Fruit fly (Drosophila melanogaster) whole organism, embryonic: ENCODE results near the gene CG14868.
A peak's percentile ranks its signal among the peaks of the same experiment; 100 is the strongest.

ENCODE experiments used
- Asciz ChIP-seq: fragments of 200-800 bp; sonication (Bioruptor generic); optimal IDR thresholded peaks from 2 replicates; lab custom pipeline; 2017; ENCODE audit warnings: missing biosample characterization, mild to moderate bottlenecking, missing genetic modification characterization, missing genetic modification reagents
- Atf3 ChIP-seq: fragments of 200-800 bp; sonication (Bioruptor generic); optimal IDR thresholded peaks from 3 replicates; lab custom pipeline; 2016; ENCODE audit warnings: missing biosample characterization, missing genetic modification characterization
- Blimp-1 ChIP-seq: fragments of 200-800 bp; sonication (Bioruptor generic); optimal IDR thresholded peaks from 3 replicates; lab custom pipeline; 2018; ENCODE audit warnings: missing biosample characterization, missing genetic modification characterization, mild to moderate bottlenecking, moderate library complexity, missing genetic modification reagents
- CG11695 ChIP-seq: fragments of 200-800 bp; sonication (Bioruptor generic); IDR thresholded peaks from 3 replicates; pipeline ENCODE4 v1.3.6; 2022; ENCODE audit warnings: missing biosample characterization, missing genetic modification characterization
- CG13296 ChIP-seq: fragments of 200-800 bp; sonication (Bioruptor generic); optimal IDR thresholded peaks from 3 replicates; lab custom pipeline; 2018; ENCODE audit warnings: missing biosample characterization, mild to moderate bottlenecking, missing genetic modification characterization
- CG13424 ChIP-seq: fragments of 200-800 bp; sonication (Bioruptor generic); optimal IDR thresholded peaks from 2 replicates; lab custom pipeline; 2019; ENCODE audit warnings: missing biosample characterization, mild to moderate bottlenecking, missing genetic modification characterization, moderate library complexity
- CG13624 ChIP-seq: fragments of 200-800 bp; sonication (Bioruptor generic); optimal IDR thresholded peaks from 2 replicates; lab custom pipeline; 2016; ENCODE audit warnings: missing biosample characterization, missing genetic modification characterization
- CG14860 ChIP-seq: fragments of 200-800 bp; sonication (Bioruptor generic); IDR thresholded peaks from 3 replicates; pipeline ENCODE4 v1.3.6; 2022; ENCODE audit warnings: missing biosample characterization, missing genetic modification characterization; ENCODE audit not compliant: partially characterized antibody
- CG15073 ChIP-seq: fragments of 200-800 bp; sonication (Bioruptor generic); optimal IDR thresholded peaks from 2 replicates; lab custom pipeline; 2016; ENCODE audit warnings: missing biosample characterization, missing genetic modification characterization
- CG15696 ChIP-seq: fragments of 200-800 bp; sonication (Bioruptor generic); optimal IDR thresholded peaks from 2 replicates; lab custom pipeline; 2019; ENCODE audit warnings: missing biosample characterization, mild to moderate bottlenecking, missing genetic modification characterization, moderate library complexity
- CG18262 ChIP-seq: fragments of 200-800 bp; optimal IDR thresholded peaks from 3 replicates; lab custom pipeline; 2019; ENCODE audit warnings: missing biosample characterization, mild to moderate bottlenecking, missing genetic modification characterization, moderate library complexity
- CG2116 ChIP-seq: fragments of 200-800 bp; sonication (Bioruptor generic); optimal IDR thresholded peaks from 3 replicates; lab custom pipeline; 2018; ENCODE audit warnings: missing biosample characterization, mild to moderate bottlenecking, missing genetic modification characterization
- CG31365 ChIP-seq: fragments of 200-800 bp; sonication (Bioruptor generic); optimal IDR thresholded peaks from 2 replicates; lab custom pipeline; 2018; ENCODE audit warnings: missing biosample characterization, mild to moderate bottlenecking, missing genetic modification characterization
- CG3163 ChIP-seq: fragments of 200-800 bp; sonication (Bioruptor generic); optimal IDR thresholded peaks from 3 replicates; lab custom pipeline; 2016; ENCODE audit warnings: missing biosample characterization, missing genetic modification characterization
- CG33213 ChIP-seq: fragments of 200-800 bp; sonication (Bioruptor generic); optimal IDR thresholded peaks from 3 replicates; lab custom pipeline; 2016; ENCODE audit warnings: missing biosample characterization, missing genetic modification characterization
- CG6175 ChIP-seq: fragments of 200-800 bp; sonication (Bioruptor generic); IDR thresholded peaks from 3 replicates; pipeline ENCODE4 v1.3.6; 2022; ENCODE audit warnings: missing biosample characterization, missing genetic modification characterization
- CG6654 ChIP-seq: fragments of 200-800 bp; sonication (Bioruptor generic); optimal IDR thresholded peaks from 2 replicates; lab custom pipeline; 2017; ENCODE audit warnings: missing biosample characterization, mild to moderate bottlenecking, missing genetic modification characterization
- CG7987 ChIP-seq: fragments of 200-800 bp; sonication (Bioruptor generic); optimal IDR thresholded peaks from 2 replicates; lab custom pipeline; 2018; ENCODE audit warnings: missing biosample characterization, mild to moderate bottlenecking, missing genetic modification characterization, moderate library complexity
- CG9797 ChIP-seq: fragments of 200-800 bp; sonication (Bioruptor generic); optimal IDR thresholded peaks from 3 replicates; lab custom pipeline; 2018; ENCODE audit warnings: missing biosample characterization, mild to moderate bottlenecking, missing genetic modification characterization
- CrebB ChIP-seq: fragments of 200-800 bp; sonication (Bioruptor generic); optimal IDR thresholded peaks from 3 replicates; lab custom pipeline; 2018; ENCODE audit warnings: missing biosample characterization, mild to moderate bottlenecking, missing genetic modification characterization
- Dbx ChIP-seq: fragments of 200-800 bp; sonication (Bioruptor generic); IDR thresholded peaks from 3 replicates; pipeline ENCODE4 v1.3.6; 2022; ENCODE audit warnings: missing biosample characterization, missing genetic modification characterization
- Dip3 ChIP-seq: fragments of 200-800 bp; sonication (Bioruptor generic); optimal IDR thresholded peaks from 3 replicates; lab custom pipeline; 2016; ENCODE audit warnings: missing biosample characterization, missing genetic modification characterization
- ERR ChIP-seq: fragments of 200-800 bp; sonication (Bioruptor generic); optimal IDR thresholded peaks from 2 replicates; lab custom pipeline; 2016; ENCODE audit warnings: missing biosample characterization, missing genetic modification characterization
- Ets97D ChIP-seq: fragments of 200-800 bp; sonication (Bioruptor generic); optimal IDR thresholded peaks from 3 replicates; lab custom pipeline; 2016; ENCODE audit warnings: missing biosample characterization, missing genetic modification characterization
- Hr51 ChIP-seq, 2 experiments: fragments of 200-800 bp; sonication (Bioruptor generic); optimal IDR thresholded peaks; 2 replicates in 1 of 2; 3 replicates in 1 of 2; lab custom pipeline; 2016 to 2018; ENCODE audit warnings: missing biosample characterization in 2 of 2, missing genetic modification characterization in 2 of 2, mild to moderate bottlenecking in 1 of 2, moderate library complexity in 1 of 2
- Nf-YB ChIP-seq: fragments of 200-800 bp; sonication (Bioruptor generic); optimal IDR thresholded peaks from 3 replicates; lab custom pipeline; 2019; ENCODE audit warnings: missing biosample characterization, mild to moderate bottlenecking, missing genetic modification characterization, moderate library complexity
- Optix ChIP-seq: fragments of 200-800 bp; sonication (Bioruptor generic); IDR thresholded peaks from 3 replicates; pipeline ENCODE4 v1.3.6; 2022; ENCODE audit warnings: missing biosample characterization, missing genetic modification characterization
- Poxn ChIP-seq: fragments of 200-800 bp; sonication (Bioruptor generic); IDR thresholded peaks from 2 replicates; pipeline ENCODE4 v1.3.6; 2022; ENCODE audit warnings: missing biosample characterization, missing genetic modification characterization
- Side ChIP-seq: fragments of 200-800 bp; sonication (Bioruptor generic); optimal IDR thresholded peaks from 2 replicates; lab custom pipeline; 2016; ENCODE audit warnings: missing biosample characterization, missing genetic modification characterization
- Sin3A ChIP-seq: fragments of >200 bp; optimal IDR thresholded peaks from 2 replicates; lab custom pipeline; 2018
- Taf1 ChIP-seq: fragments of 200-800 bp; sonication (Bioruptor generic); IDR thresholded peaks from 2 replicates; pipeline ENCODE4 v1.3.6; 2022; ENCODE audit warnings: missing biosample characterization, missing genetic modification characterization
- Tbp ChIP-seq: fragments of >200 bp; optimal IDR thresholded peaks from 2 replicates; lab custom pipeline; 2018; ENCODE audit warnings: missing biosample characterization, missing genetic modification characterization
- Usf ChIP-seq: fragments of 200-800 bp; sonication (Bioruptor generic); optimal IDR thresholded peaks from 2 replicates; lab custom pipeline; 2017; ENCODE audit warnings: missing genotype, missing biosample characterization, missing genetic modification characterization
- ara ChIP-seq: fragments of 200-800 bp; sonication (Bioruptor generic); IDR thresholded peaks from 2 replicates; pipeline ENCODE4 v1.3.6; 2022; ENCODE audit warnings: missing biosample characterization, missing genetic modification characterization
- bbx ChIP-seq: fragments of 200-800 bp; sonication (Bioruptor generic); IDR thresholded peaks from 2 replicates; pipeline ENCODE4 v1.3.6; 2022; ENCODE audit warnings: missing biosample characterization, missing genetic modification characterization; ENCODE audit not compliant: partially characterized antibody
- cas ChIP-seq: fragments of 200-800 bp; sonication (Bioruptor generic); IDR thresholded peaks from 2 replicates; pipeline ENCODE4 v1.3.6; 2022; ENCODE audit warnings: missing biosample characterization, missing genetic modification characterization
- chn ChIP-seq: fragments of 200-800 bp; sonication (Bioruptor generic); optimal IDR thresholded peaks from 2 replicates; lab custom pipeline; 2016; ENCODE audit warnings: missing biosample characterization, missing genetic modification characterization
- ems ChIP-seq: fragments of 200-800 bp; sonication (Bioruptor generic); optimal IDR thresholded peaks from 3 replicates; lab custom pipeline; 2016; ENCODE audit warnings: missing biosample characterization, missing genetic modification characterization
- esg ChIP-seq: fragments of 200-800 bp; sonication (Bioruptor generic); conservative IDR thresholded peaks from 2 replicates; pipeline ENCODE4 v1.3.6; 2022; ENCODE audit warnings: missing biosample characterization, missing genetic modification characterization
- gem ChIP-seq: fragments of 200-800 bp; sonication (Bioruptor generic); optimal IDR thresholded peaks from 2 replicates; lab custom pipeline; 2019; ENCODE audit warnings: missing biosample characterization, mild to moderate bottlenecking, missing genetic modification characterization, moderate library complexity
- ham ChIP-seq: fragments of 200-800 bp; sonication (Bioruptor generic); IDR thresholded peaks from 2 replicates; pipeline ENCODE4 v1.3.6; 2022; ENCODE audit warnings: missing biosample characterization, missing genetic modification characterization
- her ChIP-seq: fragments of 200-800 bp; sonication (Bioruptor generic); optimal IDR thresholded peaks from 2 replicates; lab custom pipeline; 2016; ENCODE audit warnings: missing biosample characterization, missing genetic modification characterization
- mirr ChIP-seq: fragments of 200-800 bp; sonication (Bioruptor generic); optimal IDR thresholded peaks from 3 replicates; lab custom pipeline; 2018; ENCODE audit warnings: missing biosample characterization, mild to moderate bottlenecking, missing genetic modification characterization
- nerfin-1 ChIP-seq: fragments of 200-800 bp; sonication (Bioruptor generic); optimal IDR thresholded peaks from 3 replicates; lab custom pipeline; 2019; ENCODE audit warnings: missing biosample characterization, mild to moderate bottlenecking, missing genetic modification characterization, moderate library complexity
- odd ChIP-seq: fragments of 200-800 bp; sonication (Bioruptor generic); optimal IDR thresholded peaks from 2 replicates; lab custom pipeline; 2017; ENCODE audit warnings: missing biosample characterization, mild to moderate bottlenecking, missing genetic modification characterization
- pita ChIP-seq: fragments of 200-800 bp; sonication (Bioruptor generic); optimal IDR thresholded peaks from 2 replicates; lab custom pipeline; 2017; ENCODE audit warnings: missing biosample characterization, mild to moderate bottlenecking, missing genetic modification characterization
- seq ChIP-seq: fragments of 200-800 bp; sonication (Bioruptor generic); IDR thresholded peaks from 2 replicates; pipeline ENCODE4 v1.3.6; 2022; ENCODE audit warnings: missing biosample characterization, missing genetic modification characterization
- sim ChIP-seq: fragments of 200-800 bp; sonication (Bioruptor generic); IDR thresholded peaks from 2 replicates; pipeline ENCODE4 v1.3.6; 2022; ENCODE audit warnings: missing biosample characterization, missing genetic modification characterization
- tx ChIP-seq: fragments of 200-800 bp; sonication (Bioruptor generic); optimal IDR thresholded peaks from 2 replicates; lab custom pipeline; 2016; ENCODE audit warnings: missing biosample characterization, missing genetic modification characterization
- unpg ChIP-seq: fragments of 200-800 bp; sonication (Bioruptor generic); optimal IDR thresholded peaks from 3 replicates; lab custom pipeline; 2018; ENCODE audit warnings: missing biosample characterization, mild to moderate bottlenecking, missing genetic modification characterization, moderate library complexity

Gene CG14868

dm6 chr3R:15356645-15357431, 12.9 kb downstream of the CG14868 start, which contains the start of the genes Atg4b and Hibch (continued):
- TF ChIP-seq chn (GFP tag; lab: Kevin White, UChicago) (peak; percentile 61), ara (peak; percentile 71; the same call in 1 of the 2 replicates), CG6175 (GFP tag; lab: Robert Waterston, UW) (peak; percentile 60; the same call in 2 of the 3 replicates), Optix (GFP tag; lab: Robert Waterston, UW) (no peak), pita (GFP tag; lab: Kevin White, UChicago) (no peak), ERR (GFP tag; lab: Kevin White, UChicago) (no peak), Hr51 (GFP tag; optimal IDR thresholded peaks at IDR 0.05; lab: Kevin White, UChicago) (peak; percentile 24 to 78), CG9797 (GFP tag; lab: Kevin White, UChicago) (peak; percentile 38), Sin3A (no peak), CG33213 (no peak), Taf1 (GFP tag; lab: Robert Waterston, UW) (peak; percentile 61; the same call in 1 of the 2 replicates), unpg (GFP tag; lab: Kevin White, UChicago) (peak; percentile 80), CG2116 (GFP tag; lab: Kevin White, UChicago) (peak; percentile 69), Side (GFP tag; lab: Kevin White, UChicago) (no peak), CG7987 (GFP tag; lab: Kevin White, UChicago) (peak; percentile 55), CG14860 (no peak), CG13296 (GFP tag; lab: Kevin White, UChicago) (peak; percentile 86), mirr (peak; percentile 46), Usf (peak; percentile 52), Dbx (GFP tag; lab: Robert Waterston, UW) (peak; percentile 81), Nf-YB (GFP tag; lab: Kevin White, UChicago) (peak; percentile 67), CG15696 (peak; percentile 91), Dip3 (GFP tag; lab: Kevin White, UChicago) (peak; percentile 48), Blimp-1 (GFP tag; lab: Kevin White, UChicago) (peak; percentile 76), ems (peak; percentile 31), esg (GFP tag; lab: Robert Waterston, UW) (peak; percentile 76), Atf3 (GFP tag; lab: Kevin White, UChicago) (no peak), bbx (GFP tag; lab: Robert Waterston, UW) (peak; percentile 39; the same call in 1 of the 2 replicates), Asciz (GFP tag; lab: Kevin White, UChicago) (no peak), CrebB (tag; lab: Kevin White, UChicago) (peak; percentile 35), nerfin-1 (tag; lab: Kevin White, UChicago) (peak; percentile 79), CG31365 (tag; lab: Kevin White, UChicago) (no peak), Poxn (GFP tag; lab: Robert Waterston, UW) (no peak; the same call in 1 of the 2 replicates), CG18262 (tag; lab: Kevin White, UChicago) (peak; percentile 87), cas (GFP tag; lab: Robert Waterston, UW) (peak; percentile 69; the same call in 1 of the 2 replicates), ham (GFP tag; lab: Robert Waterston, UW) (no peak), gem (peak; percentile 92), her (GFP tag; lab: Kevin White, UChicago) (no peak), Tbp (no peak), CG13624 (GFP tag; lab: Kevin White, UChicago) (peak; percentile 81), seq (GFP tag; lab: Robert Waterston, UW) (peak; percentile 68), CG15073 (GFP tag; lab: Kevin White, UChicago) (no peak), CG11695 (no peak; the same call in 1 of the 3 replicates), sim (GFP tag; lab: Robert Waterston, UW) (no peak), tx (peak; percentile 23), CG13424 (tag; lab: Kevin White, UChicago) (peak; percentile 91), odd (GFP tag; lab: Kevin White, UChicago) (peak; percentile 70), CG6654 (GFP tag; lab: Kevin White, UChicago) (peak; percentile 63), Ets97D (GFP tag; lab: Kevin White, UChicago) (peak; percentile 8), CG3163 (GFP tag; lab: Kevin White, UChicago) (no peak)
